Worm (Caenorhabditis elegans) whole organism, L3 larva: ENCODE data around the gene ZK177.11.
A peak's percentile ranks its signal among the peaks of the same experiment; 100 is the strongest.

Experiments
- R02D3.7 ChIP-seq: fragments of 150-350 bp; optimal IDR thresholded peaks from 2 replicates; lab custom pipeline; 2014; ENCODE audit warnings: missing biosample characterization, missing genetic modification characterization
- ZK546.5 ChIP-seq: sonication (generic microtip); optimal IDR thresholded peaks from 2 replicates; lab custom pipeline; 2017; ENCODE audit warnings: missing biosample characterization, missing genetic modification characterization
- ama-1 ChIP-seq: fragments of 150-350 bp; optimal IDR thresholded peaks from 2 replicates; lab custom pipeline; 2018
- ceh-16 ChIP-seq: sonication (generic microtip); optimal IDR thresholded peaks from 2 replicates; lab custom pipeline; 2017; ENCODE audit warnings: missing biosample characterization, missing genetic modification characterization
- ceh-28 ChIP-seq: fragments of 150-350 bp; optimal IDR thresholded peaks from 2 replicates; lab custom pipeline; 2014; ENCODE audit warnings: missing biosample characterization, missing genetic modification reagents, missing genetic modification characterization
- ceh-9 ChIP-seq: sonication (generic microtip); optimal IDR thresholded peaks from 2 replicates; lab custom pipeline; 2018; ENCODE audit warnings: missing biosample characterization, missing genetic modification characterization
- egl-27 ChIP-seq: sonication (generic microtip); optimal IDR thresholded peaks from 4 replicates; lab custom pipeline; 2017; ENCODE audit warnings: missing biosample characterization, missing genetic modification reagents, missing genetic modification characterization
- egl-5 ChIP-seq: fragments of 150-350 bp; optimal IDR thresholded peaks from 2 replicates; lab custom pipeline; 2017; ENCODE audit warnings: missing biosample characterization, missing genetic modification reagents, missing genetic modification characterization, inconsistent platforms
- elt-2 ChIP-seq: sonication (generic microtip); optimal IDR thresholded peaks from 2 replicates; lab custom pipeline; 2016; ENCODE audit warnings: missing genetic modification reagents, mild to moderate bottlenecking, missing genetic modification characterization, missing compliant biosample characterization
- elt-3 ChIP-seq, 3 experiments: fragments of 150-350 bp in 1 of 3; sonication (generic microtip) in 2 of 3; optimal IDR thresholded peaks; 2 replicates in 2 of 3; 4 replicates in 1 of 3; lab custom pipeline; 2014 to 2017; ENCODE audit warnings: missing biosample characterization in 3 of 3, missing genetic modification characterization in 3 of 3
- eor-1 ChIP-seq, 2 experiments: fragments of 150-350 bp; optimal IDR thresholded peaks; 2 replicates each; lab custom pipeline; 2014 to 2018; ENCODE audit warnings: missing biosample characterization in 2 of 2, missing genetic modification characterization in 2 of 2
- fkh-10 ChIP-seq: sonication (generic microtip); optimal IDR thresholded peaks from 2 replicates; lab custom pipeline; 2017; ENCODE audit warnings: missing biosample characterization, missing genetic modification reagents, missing genetic modification characterization
- fkh-2 ChIP-seq: fragments of 150-350 bp; optimal IDR thresholded peaks from 2 replicates; lab custom pipeline; 2014; ENCODE audit warnings: missing biosample characterization, missing genetic modification reagents, missing genetic modification characterization
- jun-1 ChIP-seq: fragments of 150-350 bp; optimal IDR thresholded peaks from 2 replicates; lab custom pipeline; 2014; ENCODE audit warnings: missing biosample characterization, missing genetic modification reagents, missing genetic modification characterization
- lin-15B ChIP-seq: fragments of 150-350 bp; optimal IDR thresholded peaks from 2 replicates; lab custom pipeline; 2014; ENCODE audit warnings: missing biosample characterization, missing genetic modification characterization
- lin-39 ChIP-seq: fragments of 150-350 bp; optimal IDR thresholded peaks from 2 replicates; lab custom pipeline; 2018; ENCODE audit warnings: missing biosample characterization, missing genetic modification reagents, missing genetic modification characterization
- nfya-1 ChIP-seq: sonication (generic microtip); optimal IDR thresholded peaks from 2 replicates; lab custom pipeline; 2017; ENCODE audit warnings: missing genetic modification characterization, mild to moderate bottlenecking, missing compliant biosample characterization, antibody characterized with exemption, moderate library complexity; ENCODE audit not compliant: insufficient read depth
- nhr-11 ChIP-seq: fragments of 150-350 bp; optimal IDR thresholded peaks from 2 replicates; lab custom pipeline; 2014; ENCODE audit warnings: missing biosample characterization, missing genetic modification characterization
- nhr-12 ChIP-seq: fragments of 150-350 bp; optimal IDR thresholded peaks from 2 replicates; lab custom pipeline; 2014; ENCODE audit warnings: missing biosample characterization, missing genetic modification characterization
- nhr-23 ChIP-seq: fragments of 150-350 bp; optimal IDR thresholded peaks from 2 replicates; lab custom pipeline; 2014; ENCODE audit warnings: missing biosample characterization, missing genetic modification reagents, missing genetic modification characterization
- nhr-237 ChIP-seq: fragments of 150-350 bp; optimal IDR thresholded peaks from 2 replicates; lab custom pipeline; 2014; ENCODE audit warnings: missing biosample characterization, missing genetic modification characterization
- nhr-25 ChIP-seq: sonication (generic microtip); optimal IDR thresholded peaks from 2 replicates; lab custom pipeline; 2017; ENCODE audit warnings: missing biosample characterization, missing genetic modification characterization
- nhr-43 ChIP-seq: sonication (generic microtip); optimal IDR thresholded peaks from 2 replicates; lab custom pipeline; 2016; ENCODE audit warnings: mild to moderate bottlenecking, missing genetic modification characterization, missing compliant biosample characterization; ENCODE audit not compliant: poor library complexity, severe bottlenecking
- nhr-67 ChIP-seq: fragments of 150-350 bp; optimal IDR thresholded peaks from 2 replicates; lab custom pipeline; 2014; ENCODE audit warnings: missing biosample characterization, missing genetic modification characterization
- nhr-76 ChIP-seq: fragments of 150-350 bp; sonication (generic microtip); optimal IDR thresholded peaks from 5 replicates; lab custom pipeline; 2014; ENCODE audit warnings: missing biosample characterization, missing genetic modification characterization
- nhr-77 ChIP-seq: fragments of 150-350 bp; optimal IDR thresholded peaks from 2 replicates; lab custom pipeline; 2014; ENCODE audit warnings: missing biosample characterization, missing genetic modification characterization
- pha-4 ChIP-seq: fragments of 150-350 bp; optimal IDR thresholded peaks from 2 replicates; lab custom pipeline; 2014; ENCODE audit warnings: missing biosample characterization, missing genetic modification reagents, missing genetic modification characterization
- pqm-1 ChIP-seq: fragments of 150-350 bp; optimal IDR thresholded peaks from 2 replicates; lab custom pipeline; 2017; ENCODE audit warnings: missing biosample characterization, missing genetic modification characterization, inconsistent platforms
- skn-1 ChIP-seq: fragments of 150-350 bp; optimal IDR thresholded peaks from 2 replicates; lab custom pipeline; 2014; ENCODE audit warnings: missing biosample characterization, missing genetic modification characterization
- snpc-4 ChIP-seq: fragments of 150-350 bp; optimal IDR thresholded peaks from 2 replicates; lab custom pipeline; 2014; ENCODE audit warnings: missing biosample characterization, missing genetic modification characterization
- unc-62 ChIP-seq: fragments of 150-350 bp; sonication (generic microtip); optimal IDR thresholded peaks from 4 replicates; lab custom pipeline; 2014; ENCODE audit warnings: missing biosample characterization, missing genetic modification reagents, missing genetic modification characterization
- zag-1 ChIP-seq: fragments of 150-350 bp; optimal IDR thresholded peaks from 2 replicates; lab custom pipeline; 2014; ENCODE audit warnings: missing biosample characterization, missing genetic modification characterization
- ztf-11 ChIP-seq: fragments of 150-350 bp; optimal IDR thresholded peaks from 2 replicates; lab custom pipeline; 2014; ENCODE audit warnings: missing biosample characterization, missing genetic modification characterization

The ZK177.11 gene

ce11 chrII:5543476-5544144 is 20.9 kb downstream of the ZK177.11 start (continued):
- TF ChIP-seq ztf-11 (tag; lab: Kevin White, UChicago) (peak; percentile 61), R02D3.7 (tag; lab: Kevin White, UChicago) (peak; percentile 90), pha-4 (peak; percentile 99), egl-27 (tag; lab: Kevin White, UChicago) (peak; percentile 71), eor-1 (tag; optimal IDR thresholded peaks at IDR 0.05; lab: Kevin White, UChicago) (peak in 1 of 2 experiments; percentile 71), nhr-23 (tag; lab: Kevin White, UChicago) (peak; percentile 99), nhr-11 (tag; lab: Kevin White, UChicago) (peak; percentile 95), elt-3 (tag; optimal IDR thresholded peaks at IDR 0.05; lab: Kevin White, UChicago) (peak in 2 of 3 experiments; percentile 77 to 92), egl-5 (peak; percentile 96), fkh-10 (GFP tag; lab: Kevin White, UChicago) (peak; percentile 99)

DNA sequence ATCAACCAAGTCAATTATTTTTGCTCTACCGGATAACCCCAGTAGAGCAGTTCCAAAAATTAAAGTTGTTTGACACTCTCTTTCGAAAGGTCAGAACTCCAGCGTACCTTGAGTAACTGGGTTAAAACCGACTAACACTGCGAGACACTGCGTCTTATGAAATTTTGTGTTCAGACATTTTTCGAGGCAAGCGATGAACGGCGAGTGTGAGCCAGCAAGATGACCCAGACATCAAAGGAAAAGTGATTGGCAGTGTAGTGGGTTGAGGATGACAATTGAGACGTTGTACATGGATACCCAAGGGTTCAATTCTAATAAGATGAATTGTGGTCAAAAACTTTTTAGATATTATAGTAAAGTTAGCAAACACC is 21.4 kb downstream of the ZK177.11 start:
- TF ChIP-seq nhr-67, result no peak
- TF ChIP-seq nhr-43 (tag; lab: Kevin White, UChicago), result peak; percentile 63
- no peak for TF ChIP-seq ceh-9
- TF ChIP-seq pqm-1, result peak; percentile 31
- TF ChIP-seq ama-1, result peak; percentile 99
- peak; percentile 55 for TF ChIP-seq nhr-23 (tag; lab: Kevin White, UChicago)
- peak; percentile 60 for TF ChIP-seq nhr-25 (tag; lab: Kevin White, UChicago)
- no peak for TF ChIP-seq ceh-16 (tag; lab: Kevin White, UChicago)
- TF ChIP-seq lin-15B (tag; lab: Kevin White, UChicago), result peak; percentile 26
- TF ChIP-seq nhr-11 (tag; lab: Kevin White, UChicago), result no peak
- peak; percentile 58 for TF ChIP-seq ceh-28
- no peak for TF ChIP-seq nhr-76
- TF ChIP-seq lin-39 (tag; lab: Kevin White, UChicago), result peak; percentile 72
- TF ChIP-seq R02D3.7 (tag; lab: Kevin White, UChicago), result no peak
- TF ChIP-seq unc-62, result peak; percentile 51
- TF ChIP-seq elt-2 (tag; lab: Kevin White, UChicago), result peak; percentile 84
- TF ChIP-seq nfya-1, result peak; percentile 80
- peak; percentile 60 for TF ChIP-seq egl-5
- TF ChIP-seq zag-1 (tag; lab: Kevin White, UChicago), result no peak
- TF ChIP-seq snpc-4 (tag; lab: Kevin White, UChicago), result peak; percentile 99
- peak; percentile 41 for TF ChIP-seq jun-1
- peak; percentile 81 for TF ChIP-seq pha-4
- no peak for TF ChIP-seq nhr-77
- TF ChIP-seq skn-1 (tag; lab: Kevin White, UChicago), result peak; percentile 57

ce11 chrII:5544764-5545163 is 22.0 kb downstream of the ZK177.11 start, which contains the start of gene ins-13:
ins-13 (minus strand) TSS chrII:5544864.
- TF ChIP-seq ceh-28, result no peak
- TF ChIP-seq ceh-9, result no peak
- TF ChIP-seq pha-4, result no peak
- TF ChIP-seq egl-5, result no peak
- no peak for TF ChIP-seq zag-1 (tag; lab: Kevin White, UChicago)
- no peak for TF ChIP-seq R02D3.7 (tag; lab: Kevin White, UChicago)
- no peak for TF ChIP-seq elt-3 (tag; optimal IDR thresholded peaks at IDR 0.05; lab: Kevin White, UChicago)

ce11 chrII:5547442-5547894 is 24.7 kb downstream of the ZK177.11 start, which contains the start of gene acdh-2:
acdh-2 (minus strand) TSS chrII:5547492.
- TF ChIP-seq nfya-1, result peak; percentile 35
- peak; percentile 18 for TF ChIP-seq nhr-43 (tag; lab: Kevin White, UChicago)
- no peak for TF ChIP-seq fkh-2

- TF ChIP-seq ZK546.5 (tag; lab: Kevin White, UChicago) (no peak), nhr-77 (no peak), ceh-9 (no peak), nhr-237 (tag; lab: Kevin White, UChicago) (no peak), nhr-12 (tag; lab: Kevin White, UChicago) (no peak), unc-62 (no peak)
Measured at ce11 chrII:5549746-5550145, 27.0 kb downstream of the ZK177.11 start, which contains the start of gene C17C3.6. C17C3.6 (plus strand) TSS chrII:5550046.
